Worm (Caenorhabditis elegans) whole organism, L3 larva: Measurements from ENCODE around the gene ZK354.9.
"Not testable (repeated sequence)": the region's sequence is repeated elsewhere in the genome, so short reads cannot be mapped to it uniquely, and the experiment has no call there.

ENCODE experiments used
- ZK546.5 ChIP-seq: sonication (generic microtip); optimal IDR thresholded peaks from 2 replicates; lab custom pipeline; 2017; ENCODE audit warnings: missing biosample characterization, missing genetic modification characterization
- aly-2 ChIP-seq: fragments of 150-350 bp; optimal IDR thresholded peaks from 2 replicates; lab custom pipeline; 2014; ENCODE audit warnings: missing biosample characterization, missing genetic modification characterization
- ama-1 ChIP-seq: fragments of 150-350 bp; optimal IDR thresholded peaks from 2 replicates; lab custom pipeline; 2018
- ceh-16 ChIP-seq: sonication (generic microtip); optimal IDR thresholded peaks from 2 replicates; lab custom pipeline; 2017; ENCODE audit warnings: missing biosample characterization, missing genetic modification characterization
- ceh-82 ChIP-seq: fragments of 150-350 bp; optimal IDR thresholded peaks from 2 replicates; lab custom pipeline; 2014; ENCODE audit warnings: missing biosample characterization, missing genetic modification characterization
- egl-27 ChIP-seq: sonication (generic microtip); optimal IDR thresholded peaks from 4 replicates; lab custom pipeline; 2017; ENCODE audit warnings: missing biosample characterization, missing genetic modification reagents, missing genetic modification characterization
- egl-5 ChIP-seq: fragments of 150-350 bp; optimal IDR thresholded peaks from 2 replicates; lab custom pipeline; 2017; ENCODE audit warnings: missing biosample characterization, missing genetic modification reagents, missing genetic modification characterization, inconsistent platforms
- elt-2 ChIP-seq: sonication (generic microtip); optimal IDR thresholded peaks from 2 replicates; lab custom pipeline; 2016; ENCODE audit warnings: missing genetic modification reagents, mild to moderate bottlenecking, missing genetic modification characterization, missing compliant biosample characterization
- elt-3 ChIP-seq, 3 experiments: fragments of 150-350 bp in 1 of 3; sonication (generic microtip) in 2 of 3; optimal IDR thresholded peaks; 2 replicates in 2 of 3; 4 replicates in 1 of 3; lab custom pipeline; 2014 to 2017; ENCODE audit warnings: missing biosample characterization in 3 of 3, missing genetic modification characterization in 3 of 3
- eor-1 ChIP-seq, 2 experiments: fragments of 150-350 bp; optimal IDR thresholded peaks; 2 replicates each; lab custom pipeline; 2014 to 2018; ENCODE audit warnings: missing biosample characterization in 2 of 2, missing genetic modification characterization in 2 of 2
- fkh-10 ChIP-seq: sonication (generic microtip); optimal IDR thresholded peaks from 2 replicates; lab custom pipeline; 2017; ENCODE audit warnings: missing biosample characterization, missing genetic modification reagents, missing genetic modification characterization
- fkh-2 ChIP-seq: fragments of 150-350 bp; optimal IDR thresholded peaks from 2 replicates; lab custom pipeline; 2014; ENCODE audit warnings: missing biosample characterization, missing genetic modification reagents, missing genetic modification characterization
- fos-1 ChIP-seq: fragments of 150-350 bp; optimal IDR thresholded peaks from 2 replicates; lab custom pipeline; 2014; ENCODE audit warnings: missing biosample characterization, missing genetic modification characterization
- hmg-11 ChIP-seq: sonication (generic microtip); optimal IDR thresholded peaks from 2 replicates; lab custom pipeline; 2016; ENCODE audit warnings: missing genetic modification characterization, missing compliant biosample characterization
- jun-1 ChIP-seq: fragments of 150-350 bp; optimal IDR thresholded peaks from 2 replicates; lab custom pipeline; 2014; ENCODE audit warnings: missing biosample characterization, missing genetic modification reagents, missing genetic modification characterization
- lin-15B ChIP-seq: fragments of 150-350 bp; optimal IDR thresholded peaks from 2 replicates; lab custom pipeline; 2014; ENCODE audit warnings: missing biosample characterization, missing genetic modification characterization
- lsy-12 ChIP-seq: sonication (generic microtip); optimal IDR thresholded peaks from 2 replicates; lab custom pipeline; 2016; ENCODE audit warnings: mild to moderate bottlenecking, missing genetic modification characterization, missing compliant biosample characterization
- mdl-1 ChIP-seq: fragments of 150-350 bp; optimal IDR thresholded peaks from 2 replicates; lab custom pipeline; 2014; ENCODE audit warnings: missing biosample characterization, missing genetic modification characterization
- nfya-1 ChIP-seq: sonication (generic microtip); optimal IDR thresholded peaks from 2 replicates; lab custom pipeline; 2017; ENCODE audit warnings: missing genetic modification characterization, mild to moderate bottlenecking, missing compliant biosample characterization, antibody characterized with exemption, moderate library complexity; ENCODE audit not compliant: insufficient read depth
- nhr-11 ChIP-seq: fragments of 150-350 bp; optimal IDR thresholded peaks from 2 replicates; lab custom pipeline; 2014; ENCODE audit warnings: missing biosample characterization, missing genetic modification characterization
- nhr-12 ChIP-seq: fragments of 150-350 bp; optimal IDR thresholded peaks from 2 replicates; lab custom pipeline; 2014; ENCODE audit warnings: missing biosample characterization, missing genetic modification characterization
- nhr-23 ChIP-seq: fragments of 150-350 bp; optimal IDR thresholded peaks from 2 replicates; lab custom pipeline; 2014; ENCODE audit warnings: missing biosample characterization, missing genetic modification reagents, missing genetic modification characterization
- nhr-28 ChIP-seq: fragments of 150-350 bp; optimal IDR thresholded peaks from 2 replicates; lab custom pipeline; 2014; ENCODE audit warnings: missing biosample characterization, missing genetic modification characterization
- nhr-43 ChIP-seq: sonication (generic microtip); optimal IDR thresholded peaks from 2 replicates; lab custom pipeline; 2016; ENCODE audit warnings: mild to moderate bottlenecking, missing genetic modification characterization, missing compliant biosample characterization; ENCODE audit not compliant: poor library complexity, severe bottlenecking
- nhr-67 ChIP-seq: fragments of 150-350 bp; optimal IDR thresholded peaks from 2 replicates; lab custom pipeline; 2014; ENCODE audit warnings: missing biosample characterization, missing genetic modification characterization
- nhr-76 ChIP-seq: fragments of 150-350 bp; sonication (generic microtip); optimal IDR thresholded peaks from 5 replicates; lab custom pipeline; 2014; ENCODE audit warnings: missing biosample characterization, missing genetic modification characterization
- nhr-77 ChIP-seq: fragments of 150-350 bp; optimal IDR thresholded peaks from 2 replicates; lab custom pipeline; 2014; ENCODE audit warnings: missing biosample characterization, missing genetic modification characterization
- pha-4 ChIP-seq: fragments of 150-350 bp; optimal IDR thresholded peaks from 2 replicates; lab custom pipeline; 2014; ENCODE audit warnings: missing biosample characterization, missing genetic modification reagents, missing genetic modification characterization
- pqm-1 ChIP-seq: fragments of 150-350 bp; optimal IDR thresholded peaks from 2 replicates; lab custom pipeline; 2017; ENCODE audit warnings: missing biosample characterization, missing genetic modification characterization, inconsistent platforms
- sea-2 ChIP-seq: fragments of 150-350 bp; sonication (generic microtip); optimal IDR thresholded peaks from 4 replicates; lab custom pipeline; 2014; ENCODE audit warnings: missing biosample characterization, missing genetic modification reagents, missing genetic modification characterization
- tbx-2 ChIP-seq: sonication (generic microtip); optimal IDR thresholded peaks from 2 replicates; lab custom pipeline; 2016; ENCODE audit warnings: mild to moderate bottlenecking, missing genetic modification characterization, missing compliant biosample characterization
- unc-62 ChIP-seq: fragments of 150-350 bp; sonication (generic microtip); optimal IDR thresholded peaks from 4 replicates; lab custom pipeline; 2014; ENCODE audit warnings: missing biosample characterization, missing genetic modification reagents, missing genetic modification characterization
- zag-1 ChIP-seq: fragments of 150-350 bp; optimal IDR thresholded peaks from 2 replicates; lab custom pipeline; 2014; ENCODE audit warnings: missing biosample characterization, missing genetic modification characterization
- ztf-11 ChIP-seq: fragments of 150-350 bp; optimal IDR thresholded peaks from 2 replicates; lab custom pipeline; 2014; ENCODE audit warnings: missing biosample characterization, missing genetic modification characterization

The ZK354.9 gene

ce11 chrIV:5308046-5308643, at the start of gene ZK354.9, which contains the start of gene msp-58:
ZK354.9 (minus strand) TSS chrIV:5308146.
msp-58 (plus strand) TSS chrIV:5308593.
- TF ChIP-seq eor-1 (tag; optimal IDR thresholded peaks at IDR 0.05; lab: Kevin White, UChicago); nfya-1 (tag; lab: Kevin White, UChicago); jun-1 (tag; lab: Kevin White, UChicago): not testable (repeated sequence)
- TF ChIP-seq, all 47 proteins: peak for 0; not testable (repeated sequence) for 47

ce11 chrIV:5354564-5354963, 46.6 kb upstream of the ZK354.9 start:
- no peak for TF ChIP-seq lsy-12 (tag; lab: Kevin White, UChicago)
- TF ChIP-seq nhr-23, result no peak
- TF ChIP-seq ztf-11 (tag; lab: Kevin White, UChicago), result no peak
- no peak for TF ChIP-seq fkh-2 (tag; lab: Kevin White, UChicago)
- TF ChIP-seq mdl-1 (tag; lab: Kevin White, UChicago), result no peak
- TF ChIP-seq nhr-67 (tag; lab: Kevin White, UChicago), result no peak
- TF ChIP-seq fkh-10, result no peak
- no peak for TF ChIP-seq nhr-77 (tag; lab: Kevin White, UChicago)
- TF ChIP-seq pha-4 (tag; lab: Kevin White, UChicago), result no peak
- no peak for TF ChIP-seq nhr-11 (tag; lab: Kevin White, UChicago)
- TF ChIP-seq egl-5, result no peak
- no peak for TF ChIP-seq hmg-11 (tag; lab: Kevin White, UChicago)
- no peak for TF ChIP-seq tbx-2 (tag; lab: Kevin White, UChicago)
- TF ChIP-seq ama-1, result no peak
- TF ChIP-seq unc-62 (GFP tag; lab: Kevin White, UChicago), result no peak
- no peak for TF ChIP-seq elt-3 (tag; optimal IDR thresholded peaks at IDR 0.05; lab: Kevin White, UChicago)

ce11 chrIV:5354124-5354523, 46.2 kb upstream of the ZK354.9 start, which contains the start of gene Y4C6B.1:
Y4C6B.1 (plus strand) TSS chrIV:5354488.
- TF ChIP-seq nfya-1 (tag; lab: Kevin White, UChicago) (peak; percentile 22), lin-15B (tag; lab: Kevin White, UChicago) (peak; percentile 30), nhr-28 (tag; lab: Kevin White, UChicago) (no peak)

ce11 chrIV:5353364-5353763, 45.4 kb upstream of the ZK354.9 start, which contains the start of gene Y4C6B.7:
Y4C6B.7 (minus strand) TSS chrIV:5353464.
- TF ChIP-seq egl-5 (no peak), lin-15B (tag; lab: Kevin White, UChicago) (no peak), hmg-11 (tag; lab: Kevin White, UChicago) (no peak), ceh-16 (no peak), mdl-1 (tag; lab: Kevin White, UChicago) (no peak), fkh-10 (no peak), nhr-67 (tag; lab: Kevin White, UChicago) (no peak), tbx-2 (tag; lab: Kevin White, UChicago) (no peak), ama-1 (no peak), fos-1 (tag; lab: Kevin White, UChicago) (no peak), nfya-1 (tag; lab: Kevin White, UChicago) (no peak), ceh-82 (tag; lab: Kevin White, UChicago) (no peak), egl-27 (tag; lab: Kevin White, UChicago) (no peak), sea-2 (GFP tag; lab: Kevin White, UChicago) (no peak)

ce11 chrIV:5350480-5351193, 42.7 kb upstream of the ZK354.9 start, which contains the start of gene gba-4:
gba-4 (minus strand) TSS chrIV:5350897.
- peak; percentile 42 for TF ChIP-seq pqm-1 (tag; lab: Kevin White, UChicago)
- TF ChIP-seq elt-2 (tag; lab: Kevin White, UChicago), result peak; percentile 81
- TF ChIP-seq, all 47 proteins: peak for 2; not testable (repeated sequence) for 45

- no peak for TF ChIP-seq nhr-23
- no peak for TF ChIP-seq nhr-12 (tag; lab: Kevin White, UChicago)
- TF ChIP-seq pqm-1 (tag; lab: Kevin White, UChicago), result peak; percentile 22
- TF ChIP-seq ZK546.5, result no peak
- no peak for TF ChIP-seq nhr-76 (tag; lab: Kevin White, UChicago)
- TF ChIP-seq fos-1 (tag; lab: Kevin White, UChicago), result no peak
- TF ChIP-seq lsy-12 (tag; lab: Kevin White, UChicago), result no peak
- peak; percentile 30 for TF ChIP-seq elt-2 (tag; lab: Kevin White, UChicago)
- TF ChIP-seq zag-1 (tag; lab: Kevin White, UChicago), result no peak
- TF ChIP-seq nfya-1 (tag; lab: Kevin White, UChicago), result peak; percentile 13
- TF ChIP-seq sea-2 (GFP tag; lab: Kevin White, UChicago), result no peak
- TF ChIP-seq nhr-43, result peak; percentile 17
- no peak for TF ChIP-seq tbx-2 (tag; lab: Kevin White, UChicago)
- TF ChIP-seq hmg-11 (tag; lab: Kevin White, UChicago), result no peak
- TF ChIP-seq aly-2 (tag; lab: Kevin White, UChicago), result no peak
Measured at ce11 chrIV:5344168-5344567, 36.2 kb upstream of the ZK354.9 start.
